Fruit fly (Drosophila melanogaster): ENCODE measurements around the gene TfIIEbeta.

TfIIEbeta gene

dm6 chr3L:4252121-4252861, 34.5 kb upstream of the TfIIEbeta start (continued):
- no peak for TF ChIP-seq Ssrp (tag; optimal IDR thresholded peaks at IDR 0.05)
- TF ChIP-seq NfI (GFP tag; optimal IDR thresholded peaks at IDR 0.05), result no peak
- no peak for TF ChIP-seq ind (GFP tag; optimal IDR thresholded peaks at IDR 0.05)
- no peak for TF ChIP-seq gsb (GFP tag; IDR thresholded peaks at IDR 0.05)
- TF ChIP-seq nom (GFP tag; optimal IDR thresholded peaks at IDR 0.05), result peak; percentile 65
- no peak for TF ChIP-seq CG32767 (GFP tag; IDR thresholded peaks at IDR 0.05)
- TF ChIP-seq Trl (optimal IDR thresholded peaks at IDR 0.05), result peak; percentile 42 to 62
- TF ChIP-seq Trl (GFP tag; optimal IDR thresholded peaks at IDR 0.05), result no peak
- no peak for TF ChIP-seq btn (GFP tag; optimal IDR thresholded peaks at IDR 0.05)
- TF ChIP-seq CG4360 (GFP tag; IDR thresholded peaks at IDR 0.05), result peak; percentile 99
- TF ChIP-seq da (GFP tag; optimal IDR thresholded peaks at IDR 0.05), result no peak
- TF ChIP-seq Atf6 (GFP tag; IDR thresholded peaks at IDR 0.05), result no peak
- no peak for TF ChIP-seq CG12391 (tag; optimal IDR thresholded peaks at IDR 0.05)
- TF ChIP-seq Fer3 (tag; optimal IDR thresholded peaks at IDR 0.05), result no peak
- no peak for TF ChIP-seq rib (GFP tag; IDR thresholded peaks at IDR 0.05)
- TF ChIP-seq CG1832 (GFP tag; optimal IDR thresholded peaks at IDR 0.05), result no peak
- peak; percentile 85 for TF ChIP-seq Sry-β (GFP tag; optimal IDR thresholded peaks at IDR 0.05)
- no peak for TF ChIP-seq Hr78 (GFP tag; optimal IDR thresholded peaks at IDR 0.05)
- TF ChIP-seq CG14014 (GFP tag; IDR thresholded peaks at IDR 0.05), result no peak
- TF ChIP-seq CG13894 (tag; optimal IDR thresholded peaks at IDR 0.05), result no peak
- TF ChIP-seq CG6254 (GFP tag; optimal IDR thresholded peaks at IDR 0.05), result no peak
- TF ChIP-seq Atf-2 (GFP tag; optimal IDR thresholded peaks at IDR 0.05), result peak; percentile 20
- no peak for TF ChIP-seq CG3726 (GFP tag; IDR thresholded peaks at IDR 0.05)
- TF ChIP-seq CoRest (tag; optimal IDR thresholded peaks at IDR 0.05), result no peak
- TF ChIP-seq CG2199 (GFP tag; IDR thresholded peaks at IDR 0.05), result 0 out of 3 replicates have a peak, but pooled peaks have one; percentile 16
- TF ChIP-seq CG12071 (GFP tag; optimal IDR thresholded peaks at IDR 0.05), result no peak
- no peak for TF ChIP-seq H15 (GFP tag; IDR thresholded peaks at IDR 0.05)
- TF ChIP-seq oc (tag; optimal IDR thresholded peaks at IDR 0.05), result no peak
- no peak for TF ChIP-seq sd (tag; optimal IDR thresholded peaks at IDR 0.05)
- no peak for TF ChIP-seq CG2712 (tag; optimal IDR thresholded peaks at IDR 0.05)
- no peak for TF ChIP-seq CHES-1-like (GFP tag; optimal IDR thresholded peaks at IDR 0.05)
- no peak for TF ChIP-seq CG1529 (GFP tag; optimal IDR thresholded peaks at IDR 0.05)
- TF ChIP-seq CG17612 (GFP tag; IDR thresholded peaks at IDR 0.05), result no peak
- TF ChIP-seq CG3163 (GFP tag; optimal IDR thresholded peaks at IDR 0.05), result peak; percentile 81
- no peak for TF ChIP-seq CG13123 (GFP tag; optimal IDR thresholded peaks at IDR 0.05)
- TF ChIP-seq Myb (GFP tag; optimal IDR thresholded peaks at IDR 0.05), result peak; percentile 8
- no peak for TF ChIP-seq CG9215 (GFP tag; IDR thresholded peaks at IDR 0.05)
- no peak for TF ChIP-seq nerfin-2 (GFP tag; IDR thresholded peaks at IDR 0.05; ENCODE audit: partially characterized antibody)
- peak; percentile 40 for TF ChIP-seq row (GFP tag; IDR thresholded peaks at IDR 0.05)
- TF ChIP-seq vfl (GFP tag; optimal IDR thresholded peaks at IDR 0.05), result no peak
- no peak for TF ChIP-seq sens (GFP tag)
- TF ChIP-seq pfk (GFP tag; optimal IDR thresholded peaks at IDR 0.05), result no peak
- peak; percentile 54 for TF ChIP-seq HmgD (GFP tag; optimal IDR thresholded peaks at IDR 0.05)
- TF ChIP-seq Eip74EF (GFP tag; optimal IDR thresholded peaks at IDR 0.05), result no peak
- TF ChIP-seq ci (GFP tag; IDR thresholded peaks at IDR 0.05), result 0 out of 3 replicates have a peak, but pooled peaks have one; percentile 24
- no peak for TF ChIP-seq Mad (GFP tag; optimal IDR thresholded peaks at IDR 0.05)
- no peak for TF ChIP-seq CG7271 (tag; optimal IDR thresholded peaks at IDR 0.05)
- TF ChIP-seq CG17568 (GFP tag; optimal IDR thresholded peaks at IDR 0.05), result no peak
- no peak for TF ChIP-seq CG10654 (GFP tag; optimal IDR thresholded peaks at IDR 0.05)
- TF ChIP-seq CG12104 (GFP tag; optimal IDR thresholded peaks at IDR 0.05), result no peak
